Worm (Caenorhabditis elegans) whole organism, late embryonic: ENCODE measurements around the gene AH10.4.

Experiments
- K02D7.2 ChIP-seq: sonication (generic microtip); optimal IDR thresholded peaks from 2 replicates; lab custom pipeline; 2017; ENCODE audit warnings: mild to moderate bottlenecking, missing genetic modification characterization, missing compliant biosample characterization
- K09A11.1 ChIP-seq: sonication (generic microtip); optimal IDR thresholded peaks from 2 replicates; lab custom pipeline; 2017; ENCODE audit warnings: antibody characterized with exemption, mild to moderate bottlenecking, missing genetic modification characterization, missing compliant biosample characterization; ENCODE audit not compliant: insufficient read depth
- T23F11.4 ChIP-seq: fragments of 200-800 bp; sonication (Bioruptor generic); optimal IDR thresholded peaks from 2 replicates; lab custom pipeline; 2018; ENCODE audit warnings: mild to moderate bottlenecking, missing genetic modification characterization, missing compliant biosample characterization
- Y22D7AL.16 ChIP-seq: sonication (generic microtip); optimal IDR thresholded peaks from 2 replicates; lab custom pipeline; 2016; ENCODE audit warnings: missing genetic modification characterization, missing compliant biosample characterization
- ahr-1 ChIP-seq: sonication (generic microtip); optimal IDR thresholded peaks from 2 replicates; lab custom pipeline; 2016; ENCODE audit warnings: missing genetic modification characterization, missing compliant biosample characterization
- ama-1 ChIP-seq: fragments of 150-350 bp; optimal IDR thresholded peaks from 2 replicates; lab custom pipeline; 2014
- ceh-18 ChIP-seq: sonication (generic microtip); optimal IDR thresholded peaks from 2 replicates; lab custom pipeline; 2016; ENCODE audit warnings: missing genetic modification characterization, missing compliant biosample characterization
- ceh-2 ChIP-seq: sonication (generic microtip); optimal IDR thresholded peaks from 2 replicates; lab custom pipeline; 2016; ENCODE audit warnings: missing genotype, missing genetic modification characterization, missing compliant biosample characterization
- ceh-22 ChIP-seq: sonication (generic microtip); optimal IDR thresholded peaks from 2 replicates; lab custom pipeline; 2017; ENCODE audit warnings: missing biosample characterization, missing genetic modification characterization
- ceh-34 ChIP-seq: sonication (generic microtip); optimal IDR thresholded peaks from 2 replicates; lab custom pipeline; 2016; ENCODE audit warnings: mild to moderate bottlenecking, missing genetic modification characterization, missing compliant biosample characterization
- ceh-45 ChIP-seq: fragments of 200-800 bp; sonication (Bioruptor generic); IDR thresholded peaks from 2 replicates; pipeline ENCODE4 v1.3.6; 2022; ENCODE audit warnings: missing genetic modification reagents, missing genetic modification characterization, missing compliant biosample characterization
- ceh-6 ChIP-seq: fragments of 200-800 bp; sonication (Bioruptor generic); optimal IDR thresholded peaks from 2 replicates; lab custom pipeline; 2018; ENCODE audit warnings: mild to moderate bottlenecking, missing genetic modification characterization, missing compliant biosample characterization
- ceh-9 ChIP-seq: sonication (generic microtip); optimal IDR thresholded peaks from 2 replicates; lab custom pipeline; 2016; ENCODE audit warnings: mild to moderate bottlenecking, missing genetic modification characterization, inconsistent platforms, missing compliant biosample characterization
- che-1 ChIP-seq: sonication (generic microtip); optimal IDR thresholded peaks from 2 replicates; lab custom pipeline; 2016; ENCODE audit warnings: mild to moderate bottlenecking, missing genetic modification characterization, missing compliant biosample characterization
- dmd-4 ChIP-seq: sonication (generic microtip); optimal IDR thresholded peaks from 2 replicates; lab custom pipeline; 2016; ENCODE audit warnings: borderline replicate concordance, missing genetic modification characterization, missing compliant biosample characterization
- elt-2 ChIP-seq: sonication (generic microtip); optimal IDR thresholded peaks from 2 replicates; lab custom pipeline; 2016; ENCODE audit warnings: missing genetic modification reagents, missing genetic modification characterization, missing compliant biosample characterization
- elt-4 ChIP-seq: sonication (generic microtip); optimal IDR thresholded peaks from 2 replicates; lab custom pipeline; 2016; ENCODE audit warnings: missing genetic modification characterization, missing compliant biosample characterization
- ets-4 ChIP-seq: sonication (generic microtip); optimal IDR thresholded peaks from 2 replicates; lab custom pipeline; 2016; ENCODE audit warnings: missing genetic modification characterization, missing compliant biosample characterization
- fkh-10 ChIP-seq: fragments of 150-350 bp; optimal IDR thresholded peaks from 2 replicates; lab custom pipeline; 2014; ENCODE audit warnings: missing biosample characterization, missing genetic modification reagents, missing genetic modification characterization
- gmeb-2 ChIP-seq: sonication (generic microtip); optimal IDR thresholded peaks from 2 replicates; lab custom pipeline; 2016; ENCODE audit warnings: missing genetic modification characterization, inconsistent platforms, missing compliant biosample characterization
- hlh-15 ChIP-seq: sonication (generic microtip); optimal IDR thresholded peaks from 2 replicates; lab custom pipeline; 2016; ENCODE audit warnings: missing genetic modification characterization, missing compliant biosample characterization
- hlh-30 ChIP-seq: sonication (generic microtip); optimal IDR thresholded peaks from 2 replicates; lab custom pipeline; 2017; ENCODE audit warnings: antibody characterized with exemption, missing genetic modification characterization, missing compliant biosample characterization; ENCODE audit not compliant: insufficient read depth
- hlh-6 ChIP-seq: sonication (generic microtip); optimal IDR thresholded peaks from 2 replicates; lab custom pipeline; 2016; ENCODE audit warnings: missing genotype, missing genetic modification characterization, missing compliant biosample characterization
- hlh-8 ChIP-seq: sonication (generic microtip); optimal IDR thresholded peaks from 2 replicates; lab custom pipeline; 2016; ENCODE audit warnings: missing genotype, missing genetic modification characterization, missing compliant biosample characterization
- lim-6 ChIP-seq: sonication (generic microtip); optimal IDR thresholded peaks from 2 replicates; lab custom pipeline; 2016; ENCODE audit warnings: missing genetic modification characterization, missing compliant biosample characterization
- lin-11 ChIP-seq: fragments of 200-800 bp; sonication (Bioruptor generic); optimal IDR thresholded peaks from 2 replicates; lab custom pipeline; 2018; ENCODE audit warnings: mild to moderate bottlenecking, missing genetic modification characterization, missing compliant biosample characterization
- nfya-1 ChIP-seq: sonication (generic microtip); optimal IDR thresholded peaks from 2 replicates; lab custom pipeline; 2017; ENCODE audit warnings: missing genetic modification characterization, mild to moderate bottlenecking, missing compliant biosample characterization, antibody characterized with exemption, moderate library complexity
- nhr-11 ChIP-seq: fragments of 150-350 bp; optimal IDR thresholded peaks from 2 replicates; lab custom pipeline; 2014; ENCODE audit warnings: missing biosample characterization, missing genetic modification characterization
- npax-4 ChIP-seq: sonication (generic microtip); optimal IDR thresholded peaks from 2 replicates; lab custom pipeline; 2016; ENCODE audit warnings: missing genetic modification characterization, missing compliant biosample characterization
- pag-3 ChIP-seq: sonication (generic microtip); optimal IDR thresholded peaks from 2 replicates; lab custom pipeline; 2016; ENCODE audit warnings: missing compliant biosample characterization, missing genetic modification characterization, borderline replicate concordance
- pax-1 ChIP-seq: fragments of 150-350 bp; optimal IDR thresholded peaks from 2 replicates; lab custom pipeline; 2014; ENCODE audit warnings: missing biosample characterization, missing genetic modification characterization
- pha-4 ChIP-seq: fragments of 150-350 bp; optimal IDR thresholded peaks from 2 replicates; lab custom pipeline; 2018; ENCODE audit warnings: missing biosample characterization, missing genetic modification reagents, missing genetic modification characterization
- pqm-1 ChIP-seq: sonication (generic microtip); optimal IDR thresholded peaks from 2 replicates; lab custom pipeline; 2016; ENCODE audit warnings: missing genetic modification characterization, missing compliant biosample characterization
- pros-1 ChIP-seq: fragments of 150-350 bp; optimal IDR thresholded peaks from 2 replicates; lab custom pipeline; 2014; ENCODE audit warnings: missing biosample characterization, missing genetic modification reagents, missing genetic modification characterization
- ref-2 ChIP-seq: sonication (generic microtip); optimal IDR thresholded peaks from 2 replicates; lab custom pipeline; 2016; ENCODE audit warnings: missing genetic modification characterization, missing compliant biosample characterization
- sdc-2 ChIP-seq: sonication (generic microtip); optimal IDR thresholded peaks from 2 replicates; lab custom pipeline; 2016; ENCODE audit warnings: missing genotype, missing genetic modification characterization, missing compliant biosample characterization
- sox-2 ChIP-seq: fragments of 200-800 bp; sonication (Bioruptor generic); IDR thresholded peaks from 2 replicates; pipeline ENCODE4 v1.3.6; 2022; ENCODE audit warnings: missing genetic modification reagents, missing genetic modification characterization, missing compliant biosample characterization
- tbx-2 ChIP-seq: sonication (generic microtip); optimal IDR thresholded peaks from 2 replicates; lab custom pipeline; 2016; ENCODE audit warnings: missing genetic modification characterization, missing compliant biosample characterization
- tbx-7 ChIP-seq: sonication (generic microtip); optimal IDR thresholded peaks from 2 replicates; lab custom pipeline; 2016; ENCODE audit warnings: missing genotype, missing genetic modification characterization, missing compliant biosample characterization
- unc-3 ChIP-seq, 2 experiments: fragments of 200-800 bp in 1 of 2; sonication (Bioruptor generic) in 1 of 2; sonication (generic microtip) in 1 of 2; conservative IDR thresholded peaks in 1 of 2; optimal IDR thresholded peaks in 1 of 2; 2 replicates each; pipeline versions ENCODE4 v1.3.6 to Lab custom; 2016 to 2022; ENCODE audit warnings: missing compliant biosample characterization in 2 of 2, missing genetic modification characterization in 2 of 2, missing genetic modification reagents in 1 of 2
- unc-55 ChIP-seq: sonication (generic microtip); optimal IDR thresholded peaks from 2 replicates; lab custom pipeline; 2017; ENCODE audit warnings: missing biosample characterization, missing genetic modification reagents, missing genetic modification characterization
- ztf-16 ChIP-seq: sonication (generic microtip); optimal IDR thresholded peaks from 2 replicates; lab custom pipeline; 2017; ENCODE audit warnings: missing genetic modification characterization, missing compliant biosample characterization

Gene AH10.4

ce11 chrV:14177657-14178129, 40.0 kb upstream of the AH10.4 start, which contains the start of gene ceh-74:
ceh-74 (plus strand) TSS chrV:14178079.
- TF ChIP-seq sdc-2 (tag; lab: Kevin White, UChicago) (no peak), nfya-1 (peak; percentile 45), unc-55 (GFP tag; lab: Kevin White, UChicago) (peak; percentile 43), ref-2 (tag; lab: Kevin White, UChicago) (peak; percentile 37), pros-1 (peak; percentile 57), hlh-30 (tag; lab: Kevin White, UChicago) (no peak)

ce11 chrV:14176572-14176971, 38.9 kb upstream of the AH10.4 start:
- TF ChIP-seq ceh-18 (tag; lab: Kevin White, UChicago) = no peak
- no peak for TF ChIP-seq Y22D7AL.16 (tag; lab: Kevin White, UChicago)

ce11 chrV:14175216-14175615, 37.5 kb upstream of the AH10.4 start, which contains the start of gene cest-2.2:
cest-2.2 (minus strand) TSS chrV:14175355.
- TF ChIP-seq ets-4 (tag; lab: Kevin White, UChicago) (no peak), elt-2 (peak; percentile 55), pax-1 (tag; lab: Kevin White, UChicago) (no peak), hlh-15 (tag; lab: Kevin White, UChicago) (no peak), ceh-6 (no peak), tbx-7 (tag; lab: Kevin White, UChicago) (no peak), gmeb-2 (tag; lab: Kevin White, UChicago) (no peak)

ce11 chrV:14171284-14171683, 33.6 kb upstream of the AH10.4 start, which contains the start of gene cest-2.1:
cest-2.1 (minus strand) TSS chrV:14171481.
- TF ChIP-seq ahr-1 (no peak), ztf-16 (tag; lab: Kevin White, UChicago) (no peak), pros-1 (no peak), nfya-1 (no peak), hlh-8 (tag; lab: Kevin White, UChicago) (no peak), hlh-6 (tag; lab: Kevin White, UChicago) (no peak), elt-4 (tag; lab: Kevin White, UChicago) (no peak), K02D7.2 (no peak), ceh-9 (tag; lab: Kevin White, UChicago) (no peak), sdc-2 (tag; lab: Kevin White, UChicago) (no peak), npax-4 (tag; lab: Kevin White, UChicago) (no peak)

- TF ChIP-seq che-1 (tag; lab: Kevin White, UChicago) (no peak), lim-6 (no peak), ama-1 (lab: Kevin White, UChicago) (no peak), nhr-11 (tag; lab: Kevin White, UChicago) (no peak), unc-55 (GFP tag; lab: Kevin White, UChicago) (no peak), hlh-30 (tag; lab: Kevin White, UChicago) (no peak), pag-3 (tag; lab: Kevin White, UChicago) (no peak), ceh-9 (tag; lab: Kevin White, UChicago) (no peak), ceh-22 (tag; lab: Kevin White, UChicago) (no peak), ceh-34 (tag; lab: Kevin White, UChicago) (no peak), lin-11 (no peak), pha-4 (no peak), ceh-6 (no peak), npax-4 (tag; lab: Kevin White, UChicago) (no peak)
These were observed 30.0 kb upstream of the AH10.4 start, which contains the start of gene ocam-1 for ce11 chrV:14167629-14168028. ocam-1 (minus strand) TSS chrV:14167729.

ce11 chrV:14166630-14167029, 29.0 kb upstream of the AH10.4 start, which contains the start of gene cest-1.1:
cest-1.1 (minus strand) TSS chrV:14166730.
- TF ChIP-seq unc-3 (GFP tag; conservative IDR thresholded peaks at IDR 0.05; lab: Robert Waterston, UW) = no peak
- TF ChIP-seq unc-3 (tag; optimal IDR thresholded peaks at IDR 0.05; lab: Kevin White, UChicago) = no peak
- TF ChIP-seq dmd-4 (tag; lab: Kevin White, UChicago) = no peak
- TF ChIP-seq T23F11.4 (GFP tag; lab: Kevin White, UChicago) = no peak
- TF ChIP-seq che-1 (tag; lab: Kevin White, UChicago) = no peak
- no peak for TF ChIP-seq ceh-2
- TF ChIP-seq K09A11.1 (tag; lab: Kevin White, UChicago) = no peak
- no peak for TF ChIP-seq pqm-1 (tag; lab: Kevin White, UChicago)
- TF ChIP-seq hlh-8 (tag; lab: Kevin White, UChicago) = no peak
- TF ChIP-seq ama-1 (lab: Kevin White, UChicago) = no peak
- no peak for TF ChIP-seq ceh-18 (tag; lab: Kevin White, UChicago)
- no peak for TF ChIP-seq ref-2 (tag; lab: Kevin White, UChicago)
- no peak for TF ChIP-seq hlh-30 (tag; lab: Kevin White, UChicago)
- no peak for TF ChIP-seq ceh-22 (tag; lab: Kevin White, UChicago)
- no peak for TF ChIP-seq tbx-2 (tag; lab: Kevin White, UChicago)
- TF ChIP-seq ceh-45 (GFP tag; lab: Robert Waterston, UW) = no peak
- TF ChIP-seq sox-2 (GFP tag; lab: Robert Waterston, UW) = no peak
- no peak for TF ChIP-seq fkh-10
